Fruit fly (Drosophila melanogaster) whole organism, larva: Measurements from ENCODE around the gene CG16762.

Experiments
- noc ChIP-seq: fragments of 200-800 bp; sonication (Bioruptor generic); optimal IDR thresholded peaks from 3 replicates; lab custom pipeline; 2019; ENCODE audit warnings: missing biosample characterization, mild to moderate bottlenecking, missing genetic modification characterization, moderate library complexity

CG16762 gene

DNA sequence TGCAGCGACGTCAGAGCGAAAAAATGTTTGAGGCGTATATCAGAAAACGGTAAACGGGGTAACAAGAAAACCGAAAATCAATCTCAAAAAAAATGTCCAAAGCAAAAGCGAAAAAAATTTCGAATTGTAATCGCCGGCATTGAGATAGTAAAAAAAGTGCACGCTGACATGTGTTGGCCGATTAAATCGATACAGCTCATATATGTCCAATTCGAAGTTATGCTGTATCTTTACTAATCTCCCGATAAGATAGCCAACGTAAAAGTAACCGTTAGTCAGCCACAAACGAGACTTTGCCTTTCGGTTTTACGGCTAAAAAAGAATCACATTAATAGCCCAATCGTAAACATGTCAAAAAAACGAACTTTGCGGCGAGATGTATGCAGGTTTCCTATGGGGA lies 18.5 kb downstream of the CG16762 start:
- no peak for TF ChIP-seq noc (tag; lab: Kevin White, UChicago)

DNA sequence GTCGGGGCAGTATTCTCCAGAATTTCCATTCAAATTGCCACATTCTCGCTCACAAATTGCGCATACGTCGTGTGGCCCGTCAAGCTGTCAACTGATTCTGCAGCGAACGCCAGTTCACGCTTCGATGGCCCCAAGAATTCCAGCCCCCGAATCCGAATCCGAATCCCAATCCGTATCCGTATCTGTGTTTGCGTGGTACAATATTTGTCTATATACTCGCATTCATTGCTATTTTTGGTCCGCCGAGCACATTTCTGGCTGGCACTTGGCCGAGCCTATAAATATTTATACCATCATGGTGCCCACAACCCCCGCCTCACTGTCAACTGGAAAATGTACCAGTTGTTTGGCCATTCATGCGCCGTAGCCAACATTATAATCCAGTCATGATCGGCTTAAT lies 29.2 kb downstream of the CG16762 start:
- no peak for TF ChIP-seq noc (tag; lab: Kevin White, UChicago)

DNA sequence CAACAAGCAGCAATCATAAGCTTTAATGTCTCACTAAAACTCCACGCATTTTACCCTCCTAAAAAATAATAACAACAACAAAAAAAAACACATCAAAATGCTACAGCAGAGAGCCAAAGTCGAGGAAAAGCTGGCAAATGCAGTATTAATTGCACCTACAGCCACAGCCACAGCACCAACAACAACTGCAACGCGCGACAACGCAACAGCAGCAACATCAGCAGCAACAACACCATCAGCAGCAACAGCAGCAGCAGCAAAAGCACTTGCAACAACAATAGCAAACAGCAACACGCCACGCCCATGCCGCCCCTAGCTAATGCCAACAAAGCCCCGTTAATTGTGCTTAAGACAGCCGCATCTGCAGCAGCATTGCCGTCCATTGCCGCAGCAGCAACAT lies 33.1 kb downstream of the CG16762 start:
- no peak for TF ChIP-seq noc (tag; lab: Kevin White, UChicago)

DNA sequence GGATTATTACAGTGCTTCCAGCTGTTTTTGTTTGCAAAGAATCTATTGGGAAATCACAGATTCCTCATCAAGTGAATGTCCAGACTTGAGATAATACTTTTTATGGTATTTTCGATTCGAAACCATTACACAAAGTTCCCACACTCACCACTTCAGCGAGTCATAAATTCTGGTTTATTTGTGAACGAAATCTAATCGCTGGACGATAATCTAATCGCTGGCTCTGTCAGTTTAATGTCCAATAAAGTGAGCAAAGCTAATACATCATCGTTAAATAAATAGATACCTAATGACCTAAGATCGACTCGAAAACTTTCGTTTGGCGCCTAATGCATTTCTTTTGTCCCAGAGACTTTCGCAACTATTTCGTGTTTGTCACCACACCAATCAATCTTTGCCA lies 33.6 kb downstream of the CG16762 start:
- no peak for TF ChIP-seq noc (tag; lab: Kevin White, UChicago)

DNA sequence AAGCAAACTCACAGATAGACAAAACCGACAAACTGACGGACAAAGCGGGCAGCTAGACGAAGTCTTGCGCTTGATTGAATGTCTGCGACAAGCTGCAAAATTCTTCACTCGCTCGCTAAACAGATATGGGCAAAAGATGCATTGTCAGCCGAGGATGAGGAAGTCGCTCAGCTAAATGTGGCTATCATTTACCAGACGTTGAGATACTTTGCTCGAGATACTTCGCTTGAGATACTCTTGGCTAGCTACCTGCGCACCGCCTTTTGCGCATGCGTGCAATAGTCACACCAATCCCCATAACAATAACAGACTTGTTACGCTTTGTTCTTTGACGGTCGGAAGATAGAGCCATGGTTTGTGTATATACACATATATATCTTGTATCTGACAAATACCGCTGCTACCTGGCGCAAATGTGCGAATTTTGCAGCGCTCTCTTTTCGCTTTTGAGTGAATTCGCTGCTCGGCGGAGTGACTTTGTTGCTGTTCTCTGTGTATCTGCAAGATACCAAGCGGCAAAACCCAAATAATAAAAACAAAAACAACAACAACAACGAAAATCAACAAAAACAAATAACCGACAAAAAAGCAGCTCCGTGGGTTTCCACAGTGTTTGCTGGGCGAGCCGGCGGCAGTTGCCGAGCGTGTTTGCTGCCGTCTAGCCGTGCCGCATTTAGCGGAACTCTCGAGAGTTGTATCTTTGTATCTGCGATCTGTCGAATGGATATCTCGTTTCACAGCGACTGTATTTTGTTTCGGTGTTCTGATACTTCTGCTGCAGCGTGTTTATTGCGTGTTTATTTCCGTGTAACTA lies 36.6 kb downstream of the CG16762 start:
- no peak for TF ChIP-seq noc (tag; lab: Kevin White, UChicago)

DNA sequence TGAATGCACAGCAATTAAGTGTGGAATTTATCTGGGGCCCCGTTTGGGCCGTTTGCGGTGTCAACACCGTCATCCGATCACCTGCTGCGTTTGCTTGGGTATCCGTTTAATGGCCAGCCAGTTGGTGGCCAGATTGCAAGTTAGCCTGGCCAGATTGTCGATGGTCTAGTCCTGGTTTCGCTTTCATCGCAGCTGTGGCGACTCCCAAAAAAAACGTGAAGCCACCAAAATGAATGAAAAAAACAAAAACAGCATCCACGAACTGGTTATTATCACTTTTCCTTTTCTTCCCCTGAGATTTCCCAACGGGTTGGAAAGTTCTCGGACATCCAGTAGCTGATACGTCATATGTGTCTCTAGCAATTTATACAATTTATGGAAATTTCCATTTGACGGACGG lies 37.8 kb downstream of the CG16762 start:
- TF ChIP-seq noc (tag; lab: Kevin White, UChicago): no peak

DNA sequence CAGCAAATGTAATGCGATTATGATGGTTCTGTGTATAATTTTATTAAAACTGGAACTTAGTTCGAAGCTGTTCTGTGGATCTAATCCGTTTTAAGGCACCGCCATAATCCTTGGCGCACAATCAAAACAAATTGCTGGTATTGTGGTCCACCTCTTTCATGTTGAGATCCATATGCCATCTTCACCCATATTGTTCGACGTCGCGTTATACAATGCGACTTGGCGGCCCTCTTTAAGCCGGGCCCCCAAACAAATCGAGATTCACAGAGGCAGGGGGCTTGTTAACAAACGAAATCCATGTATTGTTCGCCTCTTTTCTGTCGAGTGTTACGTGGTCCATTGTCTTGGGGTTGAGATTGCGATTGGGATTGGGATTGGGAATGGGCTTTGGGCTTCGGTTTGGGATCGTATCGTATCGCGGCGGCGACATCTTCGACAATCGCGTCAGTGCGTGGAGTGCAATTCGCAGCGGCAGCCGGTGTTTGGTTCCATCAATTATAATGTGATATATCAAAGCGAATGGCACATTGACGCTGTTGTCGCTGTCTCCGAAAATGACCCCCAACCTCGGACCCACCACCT lies 38.6 kb downstream of the CG16762 start:
- no peak for TF ChIP-seq noc (tag; lab: Kevin White, UChicago)

DNA sequence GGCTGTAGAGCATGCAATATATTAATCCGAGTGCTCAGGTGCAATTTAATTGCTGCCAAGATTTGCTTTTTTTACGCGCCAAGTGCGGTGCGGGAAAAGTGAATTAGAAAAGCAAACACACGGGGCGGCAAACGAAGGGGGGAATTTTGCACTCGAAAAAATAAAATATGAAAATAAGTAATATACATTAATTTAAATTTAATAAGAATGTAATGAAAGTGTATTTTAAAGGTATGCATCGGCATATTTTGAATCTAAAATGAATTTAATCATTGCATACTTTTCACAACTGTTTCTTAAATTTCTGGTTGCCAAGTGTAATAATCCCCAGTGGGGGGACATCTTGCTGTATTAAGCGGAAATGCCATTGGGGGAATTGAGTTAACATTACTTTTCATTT lies 41.2 kb downstream of the CG16762 start:
- TF ChIP-seq noc (tag; lab: Kevin White, UChicago): no peak

DNA sequence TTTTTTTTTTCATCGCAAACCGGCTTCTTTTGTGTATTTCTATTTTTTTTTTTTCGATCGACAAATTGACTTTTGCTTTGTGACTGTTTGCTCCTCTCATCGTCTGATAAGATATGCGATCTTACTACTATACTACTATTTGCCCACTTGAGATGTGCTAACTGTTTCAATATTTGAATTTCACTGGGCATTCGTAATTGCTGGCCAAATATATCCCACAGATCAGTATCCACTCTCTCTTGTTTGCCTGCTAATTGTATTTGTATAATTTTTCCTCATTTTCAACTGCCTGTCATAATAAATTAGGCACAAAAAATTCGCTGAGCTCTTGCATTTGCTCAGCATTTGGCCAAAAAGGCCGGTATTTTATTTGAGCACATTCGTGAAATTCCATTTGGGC lies 42.1 kb downstream of the CG16762 start:
- TF ChIP-seq noc (tag; lab: Kevin White, UChicago): no peak

DNA sequence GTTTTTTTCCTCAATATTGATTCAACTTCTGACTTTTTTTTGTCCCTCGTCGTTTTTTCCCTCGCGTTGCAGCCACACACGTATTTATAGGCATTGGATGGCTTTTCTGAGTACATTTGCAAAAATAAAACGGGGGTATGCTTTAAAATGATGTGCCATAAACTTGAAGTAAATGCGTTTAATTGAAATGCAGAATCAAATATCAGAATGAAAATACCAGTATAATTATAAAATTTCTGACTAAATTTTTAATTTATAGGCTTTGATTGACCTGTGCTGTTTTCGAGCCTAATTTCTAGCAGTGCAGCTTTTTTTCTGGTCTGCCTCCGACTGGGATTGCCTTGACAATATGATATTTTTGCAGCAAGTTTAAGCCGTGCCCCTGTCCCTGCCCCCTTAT lies 44.1 kb downstream of the CG16762 start:
- TF ChIP-seq noc (tag; lab: Kevin White, UChicago): no peak

DNA sequence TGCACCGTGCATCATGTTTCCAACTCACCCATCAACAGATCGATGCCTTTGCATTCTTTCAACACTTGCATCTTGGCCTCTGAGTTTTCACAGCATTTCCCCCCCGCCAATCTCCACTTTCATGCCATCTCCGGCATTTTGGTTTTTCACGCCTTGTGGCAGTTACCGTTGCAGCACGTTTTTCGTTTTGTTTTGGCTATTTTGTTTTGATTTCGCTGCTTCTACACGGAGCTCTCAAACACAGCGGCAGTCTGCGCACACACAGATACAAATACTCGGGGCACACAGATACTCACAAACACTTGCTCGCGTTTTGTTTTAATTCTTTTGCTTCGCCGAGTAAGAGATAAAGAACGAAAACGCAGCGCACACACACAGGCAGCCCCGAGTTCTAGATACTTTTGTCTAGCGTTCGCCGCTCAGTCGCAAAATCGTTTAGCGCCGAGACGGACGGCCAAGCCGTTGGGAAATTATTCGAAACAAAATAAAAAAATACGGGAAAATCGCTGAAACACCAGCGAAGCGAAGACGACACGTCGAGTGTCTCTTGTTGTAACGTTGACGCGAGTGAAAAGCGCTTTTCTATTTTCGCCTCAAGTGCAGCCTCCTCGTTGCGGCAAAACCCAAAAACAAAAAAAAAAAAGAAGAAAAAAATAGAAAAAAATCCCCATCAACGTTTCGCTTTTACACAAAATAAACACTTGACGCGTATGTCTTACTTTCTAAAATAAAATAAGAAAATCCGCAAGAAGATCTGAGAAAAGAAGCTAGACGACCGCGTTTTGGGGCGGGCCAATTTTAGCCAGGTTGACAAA lies 46.7 kb downstream of the CG16762 start:
- no peak for TF ChIP-seq noc (tag; lab: Kevin White, UChicago)

DNA sequence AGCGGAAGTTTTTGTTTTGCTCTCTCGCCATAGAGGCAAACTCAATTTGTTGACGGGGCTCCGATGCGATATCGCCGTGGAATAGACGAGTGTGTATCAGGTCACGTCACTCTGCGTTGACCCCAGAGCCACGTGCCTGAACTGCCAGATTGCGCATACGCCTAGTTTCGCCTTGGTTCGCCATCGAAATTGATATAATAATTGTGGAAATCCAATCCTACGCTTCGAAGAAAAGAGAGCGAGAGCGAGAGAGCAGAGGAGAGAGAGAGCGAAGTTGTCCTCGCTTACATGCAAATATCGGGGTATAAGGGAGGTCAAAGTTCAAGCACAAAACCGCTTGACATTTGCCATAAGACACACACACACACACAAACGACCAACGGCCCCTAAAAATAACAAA lies 48.3 kb downstream of the CG16762 start:
- TF ChIP-seq noc (tag; lab: Kevin White, UChicago): no peak

DNA sequence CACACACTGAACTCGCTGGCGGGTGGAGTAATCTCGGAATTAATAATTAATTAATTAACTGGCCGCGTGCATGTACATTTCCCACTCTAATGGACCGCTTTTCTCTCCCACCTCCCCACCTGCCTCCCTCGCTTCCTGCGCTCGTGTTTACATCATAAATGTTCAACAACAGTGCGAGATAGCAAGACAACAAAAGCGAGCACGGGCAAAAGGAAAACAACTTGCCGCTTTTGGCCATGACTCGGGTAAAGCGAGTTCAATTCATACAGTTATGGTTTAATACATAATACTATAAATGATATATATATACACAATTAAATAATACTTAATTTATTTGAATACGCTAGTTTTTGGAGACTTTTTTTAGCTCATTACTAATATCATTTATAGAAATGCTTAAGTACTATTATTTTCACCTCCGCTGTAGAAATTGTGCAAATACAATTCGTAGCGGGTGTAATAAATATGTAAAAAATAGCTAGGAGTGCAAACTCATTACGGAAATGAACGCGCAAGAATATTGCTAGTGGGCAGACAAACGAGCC lies 48.9 kb downstream of the CG16762 start:
- no peak for TF ChIP-seq noc (tag; lab: Kevin White, UChicago)

DNA sequence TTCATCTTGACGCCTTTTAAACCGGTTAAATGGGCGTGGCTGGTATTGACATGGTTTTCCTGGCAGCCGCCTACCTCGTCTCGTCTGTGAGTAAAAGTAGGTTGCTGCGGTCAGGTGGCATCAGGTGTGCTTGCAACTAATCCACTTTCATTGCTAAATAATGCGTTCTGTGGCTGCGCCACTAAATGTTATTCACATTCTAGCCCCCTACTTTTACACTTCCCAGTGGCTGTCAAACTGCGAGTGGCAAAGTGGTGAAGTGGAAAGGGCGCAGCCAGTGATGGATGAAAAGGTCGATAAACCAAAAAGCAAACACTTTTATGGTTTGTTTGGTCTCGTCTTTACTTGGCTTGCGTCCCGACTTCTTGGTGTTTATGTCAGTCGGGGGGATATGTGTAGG lies 49.7 kb downstream of the CG16762 start:
- no peak for TF ChIP-seq noc (tag; lab: Kevin White, UChicago)
